Fruit fly (Drosophila melanogaster) whole organism, embryonic: ENCODE data around the gene CG17646.

Experiments used
- BEAF-32 ChIP-seq: fragments of 200-800 bp; sonication (Bioruptor generic); optimal IDR thresholded peaks from 3 replicates; lab custom pipeline; 2017; ENCODE audit warnings: missing biosample characterization, missing genetic modification characterization, mild to moderate bottlenecking, moderate library complexity, missing genetic modification reagents
- Bgb ChIP-seq: fragments of 200-800 bp; sonication (Bioruptor generic); IDR thresholded peaks from 2 replicates; pipeline ENCODE4 v1.3.6; 2022; ENCODE audit warnings: missing biosample characterization, missing genetic modification characterization; ENCODE audit not compliant: partially characterized antibody
- CG10267 ChIP-seq: fragments of 200-800 bp; sonication (Bioruptor generic); optimal IDR thresholded peaks from 2 replicates; lab custom pipeline; 2018; ENCODE audit warnings: missing biosample characterization, mild to moderate bottlenecking, missing genetic modification characterization, moderate library complexity
- CG11093 ChIP-seq: fragments of 200-800 bp; sonication (Bioruptor generic); IDR thresholded peaks from 3 replicates; pipeline ENCODE4 v1.3.6; 2022; ENCODE audit warnings: missing biosample characterization, missing genetic modification characterization
- CG11398 ChIP-seq: fragments of 200-800 bp; sonication (Bioruptor generic); optimal IDR thresholded peaks from 2 replicates; lab custom pipeline; 2016; ENCODE audit warnings: missing biosample characterization, missing genetic modification characterization
- CG11696 ChIP-seq: fragments of 200-800 bp; sonication (Bioruptor generic); IDR thresholded peaks from 2 replicates; pipeline ENCODE4 v1.3.6; 2022; ENCODE audit warnings: missing biosample characterization, missing genetic modification characterization
- CG12236 ChIP-seq: fragments of 200-800 bp; sonication (Bioruptor generic); optimal IDR thresholded peaks from 2 replicates; lab custom pipeline; 2016; ENCODE audit warnings: missing biosample characterization, missing genetic modification characterization
- CG12659 ChIP-seq: fragments of 200-800 bp; sonication (Bioruptor generic); optimal IDR thresholded peaks from 3 replicates; lab custom pipeline; 2017; ENCODE audit warnings: mild to moderate bottlenecking, missing biosample characterization, missing genetic modification reagents, missing genetic modification characterization
- CG13287 ChIP-seq: fragments of 200-800 bp; sonication (Bioruptor generic); IDR thresholded peaks from 2 replicates; pipeline ENCODE4 v1.3.6; 2022; ENCODE audit warnings: missing biosample characterization, missing genetic modification characterization; ENCODE audit not compliant: partially characterized antibody
- CG13296 ChIP-seq: fragments of 200-800 bp; sonication (Bioruptor generic); optimal IDR thresholded peaks from 3 replicates; lab custom pipeline; 2018; ENCODE audit warnings: missing biosample characterization, mild to moderate bottlenecking, missing genetic modification characterization
- CG1603 ChIP-seq: fragments of 200-800 bp; sonication (Bioruptor generic); optimal IDR thresholded peaks from 2 replicates; lab custom pipeline; 2019; ENCODE audit warnings: missing biosample characterization, mild to moderate bottlenecking, missing genetic modification characterization, moderate library complexity
- CG16863 ChIP-seq: fragments of 200-800 bp; sonication (Bioruptor generic); optimal IDR thresholded peaks from 3 replicates; lab custom pipeline; 2016; ENCODE audit warnings: missing biosample characterization, missing genetic modification characterization
- CG17328 ChIP-seq: fragments of 200-800 bp; sonication (Bioruptor generic); IDR thresholded peaks from 2 replicates; pipeline ENCODE4 v1.3.6; 2022; ENCODE audit warnings: missing biosample characterization, missing genetic modification characterization
- CG17359 ChIP-seq: fragments of 200-800 bp; sonication (Bioruptor generic); optimal IDR thresholded peaks from 3 replicates; lab custom pipeline; 2018; ENCODE audit warnings: missing biosample characterization, mild to moderate bottlenecking, missing genetic modification characterization, moderate library complexity
- CG17568 ChIP-seq: fragments of 200-800 bp; sonication (Bioruptor generic); optimal IDR thresholded peaks from 2 replicates; lab custom pipeline; 2018; ENCODE audit warnings: missing biosample characterization, mild to moderate bottlenecking, missing genetic modification characterization, moderate library complexity
- CG2875 ChIP-seq: fragments of 200-800 bp; sonication (Bioruptor generic); optimal IDR thresholded peaks from 2 replicates; lab custom pipeline; 2017; ENCODE audit warnings: missing biosample characterization, mild to moderate bottlenecking, missing genetic modification characterization, missing genetic modification reagents
- CG31441 ChIP-seq: fragments of 200-800 bp; sonication (Bioruptor generic); IDR thresholded peaks from 2 replicates; pipeline ENCODE4 v1.3.6; 2022; ENCODE audit warnings: missing biosample characterization, missing genetic modification characterization
- CG3281 ChIP-seq: fragments of 200-800 bp; sonication (Bioruptor generic); optimal IDR thresholded peaks from 3 replicates; lab custom pipeline; 2017; ENCODE audit warnings: missing biosample characterization, mild to moderate bottlenecking, missing genetic modification characterization
- CG34224 ChIP-seq: fragments of 200-800 bp; sonication (Bioruptor generic); IDR thresholded peaks from 3 replicates; pipeline ENCODE4 v1.3.6; 2022; ENCODE audit warnings: missing biosample characterization, missing genetic modification characterization; ENCODE audit not compliant: partially characterized antibody
- CG4404 ChIP-seq: fragments of 200-800 bp; sonication (Bioruptor generic); IDR thresholded peaks from 2 replicates; pipeline ENCODE4 v1.3.6; 2022; ENCODE audit warnings: missing biosample characterization, missing genetic modification characterization
- CG6254 ChIP-seq: fragments of 200-800 bp; sonication (Bioruptor generic); optimal IDR thresholded peaks from 3 replicates; lab custom pipeline; 2017; ENCODE audit warnings: mild to moderate bottlenecking, missing biosample characterization, missing genetic modification reagents, missing genetic modification characterization
- CG6791 ChIP-seq: fragments of 200-800 bp; sonication (Bioruptor generic); IDR thresholded peaks from 3 replicates; pipeline ENCODE4 v1.3.6; 2022; ENCODE audit warnings: missing biosample characterization, missing genetic modification characterization; ENCODE audit not compliant: partially characterized antibody
- CG8281 ChIP-seq: fragments of 200-800 bp; sonication (Bioruptor generic); optimal IDR thresholded peaks from 2 replicates; lab custom pipeline; 2018; ENCODE audit warnings: missing biosample characterization, mild to moderate bottlenecking, missing genetic modification characterization, moderate library complexity
- CG9817 ChIP-seq: fragments of 200-800 bp; sonication (Bioruptor generic); optimal IDR thresholded peaks from 2 replicates; lab custom pipeline; 2018; ENCODE audit warnings: missing biosample characterization, mild to moderate bottlenecking, missing genetic modification characterization, moderate library complexity
- Ets97D ChIP-seq: fragments of 200-800 bp; sonication (Bioruptor generic); optimal IDR thresholded peaks from 3 replicates; lab custom pipeline; 2016; ENCODE audit warnings: missing biosample characterization, missing genetic modification characterization
- Gsc ChIP-seq: fragments of 200-800 bp; sonication (Bioruptor generic); IDR thresholded peaks from 2 replicates; pipeline ENCODE4 v1.3.6; 2022; ENCODE audit warnings: missing biosample characterization, missing genetic modification characterization
- Gug ChIP-seq: fragments of 200-800 bp; sonication (Bioruptor generic); IDR thresholded peaks from 4 replicates; pipeline ENCODE4 v1.3.6; 2022; ENCODE audit warnings: missing biosample characterization, missing genetic modification characterization
- HLH3B ChIP-seq: fragments of 200-800 bp; sonication (Bioruptor generic); IDR thresholded peaks from 2 replicates; pipeline ENCODE4 v1.3.6; 2022; ENCODE audit warnings: missing biosample characterization, missing genetic modification characterization
- MESR4 ChIP-seq: fragments of 200-800 bp; sonication (Bioruptor generic); optimal IDR thresholded peaks from 2 replicates; lab custom pipeline; 2018; ENCODE audit warnings: missing biosample characterization, mild to moderate bottlenecking, missing genetic modification characterization, moderate library complexity
- NFAT ChIP-seq: fragments of 200-800 bp; sonication (Bioruptor generic); IDR thresholded peaks from 2 replicates; pipeline ENCODE4 v1.3.6; 2022; ENCODE audit warnings: missing biosample characterization, missing genetic modification characterization
- Oaz ChIP-seq: fragments of 200-800 bp; sonication (Bioruptor generic); IDR thresholded peaks from 2 replicates; pipeline ENCODE4 v1.3.6; 2022; ENCODE audit warnings: missing biosample characterization, missing genetic modification characterization
- Rx ChIP-seq: fragments of 200-800 bp; sonication (Bioruptor generic); IDR thresholded peaks from 2 replicates; pipeline ENCODE4 v1.3.6; 2022; ENCODE audit warnings: missing biosample characterization, missing genetic modification characterization
- Six4 ChIP-seq: fragments of 200-800 bp; sonication (Bioruptor generic); optimal IDR thresholded peaks from 2 replicates; lab custom pipeline; 2016; ENCODE audit warnings: missing biosample characterization, missing genetic modification characterization
- Sox100B ChIP-seq: fragments of 200-800 bp; sonication (Bioruptor generic); optimal IDR thresholded peaks from 3 replicates; lab custom pipeline; 2018; ENCODE audit warnings: missing biosample characterization, mild to moderate bottlenecking, missing genetic modification characterization
- chinmo ChIP-seq: fragments of 200-800 bp; sonication (Bioruptor generic); IDR thresholded peaks from 4 replicates; pipeline ENCODE4 v1.3.6; 2022; ENCODE audit warnings: missing biosample characterization, missing genetic modification characterization; ENCODE audit not compliant: partially characterized antibody
- cwo ChIP-seq: fragments of 200-800 bp; sonication (Bioruptor generic); optimal IDR thresholded peaks from 3 replicates; lab custom pipeline; 2017; ENCODE audit warnings: missing biosample characterization, missing genetic modification characterization, mild to moderate bottlenecking, moderate library complexity, missing genetic modification reagents
- esg ChIP-seq: fragments of 200-800 bp; sonication (Bioruptor generic); conservative IDR thresholded peaks from 2 replicates; pipeline ENCODE4 v1.3.6; 2022; ENCODE audit warnings: missing biosample characterization, missing genetic modification characterization
- gfzf ChIP-seq: fragments of 200-800 bp; sonication (Bioruptor generic); optimal IDR thresholded peaks from 2 replicates; lab custom pipeline; 2016; ENCODE audit warnings: missing biosample characterization, mild to moderate bottlenecking, missing genetic modification characterization, moderate library complexity
- prd ChIP-seq, 3 experiments: fragments of >200 bp in 2 of 3; fragments of 200-800 bp in 1 of 3; sonication (Bioruptor generic) in 1 of 3; optimal IDR thresholded peaks in 2 of 3; IDR thresholded peaks in 1 of 3; 2 replicates in 2 of 3; 3 replicates in 1 of 3; pipeline versions ENCODE4 v1.3.6 to Lab custom; 2017 to 2022; ENCODE audit warnings: missing biosample characterization in 1 of 3, missing genetic modification characterization in 1 of 3
- pzg ChIP-seq: fragments of 200-800 bp; sonication (Bioruptor generic); optimal IDR thresholded peaks from 3 replicates; lab custom pipeline; 2018; ENCODE audit warnings: missing biosample characterization, mild to moderate bottlenecking, missing genetic modification characterization, moderate library complexity
- sc ChIP-seq, 3 experiments: fragments of >200 bp in 2 of 3; fragments of 200-800 bp in 1 of 3; sonication (Bioruptor generic) in 1 of 3; optimal IDR thresholded peaks; 2 replicates in 2 of 3; 3 replicates in 1 of 3; lab custom pipeline; 2017; ENCODE audit warnings: mild to moderate bottlenecking in 1 of 3, missing biosample characterization in 1 of 3, missing genetic modification characterization in 1 of 3, missing genetic modification reagents in 1 of 3
- sim ChIP-seq: fragments of 200-800 bp; sonication (Bioruptor generic); IDR thresholded peaks from 2 replicates; pipeline ENCODE4 v1.3.6; 2022; ENCODE audit warnings: missing biosample characterization, missing genetic modification characterization
- slbo ChIP-seq: fragments of 200-800 bp; sonication (Bioruptor generic); IDR thresholded peaks from 2 replicates; pipeline ENCODE4 v1.3.6; 2022; ENCODE audit warnings: missing biosample characterization, missing genetic modification characterization
- ssp ChIP-seq: fragments of 200-800 bp; sonication (Bioruptor generic); IDR thresholded peaks from 2 replicates; pipeline ENCODE4 v1.3.6; 2022; ENCODE audit warnings: missing biosample characterization, missing genetic modification characterization
- tup ChIP-seq: fragments of 200-800 bp; sonication (Bioruptor generic); optimal IDR thresholded peaks from 2 replicates; lab custom pipeline; 2016; ENCODE audit warnings: missing biosample characterization, mild to moderate bottlenecking, missing genetic modification characterization, moderate library complexity
- wor ChIP-seq: fragments of 200-800 bp; sonication (Bioruptor generic); IDR thresholded peaks from 2 replicates; pipeline ENCODE4 v1.3.6; 2022; ENCODE audit warnings: missing biosample characterization, missing genetic modification characterization

Gene CG17646

dm6 chr2L:1737057-1737581, 4.8 kb downstream of the CG17646 start (continued):
- TF ChIP-seq wor (GFP tag; lab: Robert Waterston, UW) (peak; percentile 92), sc (optimal IDR thresholded peaks at IDR 0.05; lab: Kevin White, UChicago) (no peak), sc (GFP tag; optimal IDR thresholded peaks at IDR 0.05; lab: Kevin White, UChicago) (peak; percentile 90), CG12659 (GFP tag; lab: Kevin White, UChicago) (peak; percentile 84), gfzf (GFP tag; lab: Kevin White, UChicago) (no peak), CG11093 (GFP tag; lab: Robert Waterston, UW) (peak; percentile 88), CG6791 (0 out of 3 replicates have a peak, but pooled peaks have one; percentile 39), Rx (GFP tag; lab: Robert Waterston, UW) (peak; percentile 70), Bgb (0 out of 2 replicates have a peak, but pooled peaks have one; percentile 49), BEAF-32 (GFP tag; lab: Kevin White, UChicago) (no peak), CG17568 (GFP tag; lab: Kevin White, UChicago) (peak; percentile 69), CG2875 (GFP tag; lab: Kevin White, UChicago) (peak; percentile 88), MESR4 (GFP tag; lab: Kevin White, UChicago) (peak; percentile 6), CG12236 (GFP tag; lab: Kevin White, UChicago) (peak; percentile 86), Gsc (GFP tag; lab: Robert Waterston, UW) (peak; percentile 82), esg (peak; percentile 86), CG13287 (GFP tag; lab: Robert Waterston, UW) (peak; percentile 42; the same call in 1 of the 2 replicates), CG16863 (GFP tag; lab: Kevin White, UChicago) (peak; percentile 92), CG31441 (GFP tag; lab: Robert Waterston, UW) (peak; percentile 89), HLH3B (peak; percentile 84), prd (optimal IDR thresholded peaks at IDR 0.05; lab: Kevin White, UChicago) (no peak), prd (GFP tag; IDR thresholded peaks at IDR 0.05; lab: Robert Waterston, UW) (peak; percentile 94), CG1603 (peak; percentile 88), CG8281 (tag; lab: Kevin White, UChicago) (peak; percentile 42), CG34224 (GFP tag; lab: Robert Waterston, UW) (peak; percentile 14; the same call in 1 of the 3 replicates), CG9817 (tag; lab: Kevin White, UChicago) (peak; percentile 62), chinmo (GFP tag; lab: Robert Waterston, UW) (peak; percentile 85; the same call in 3 of the 4 replicates), tup (GFP tag; lab: Kevin White, UChicago) (peak; percentile 79), sim (GFP tag; lab: Robert Waterston, UW) (peak; percentile 60), CG17359 (tag; lab: Kevin White, UChicago) (peak; percentile 93), CG10267 (tag; lab: Kevin White, UChicago) (peak; percentile 78), NFAT (0 out of 2 replicates have a peak, but pooled peaks have one; percentile 34), CG3281 (GFP tag; lab: Kevin White, UChicago) (peak; percentile 80), Oaz (GFP tag; lab: Robert Waterston, UW) (peak; percentile 69; the same call in 1 of the 2 replicates), slbo (peak; percentile 80), CG11696 (GFP tag; lab: Robert Waterston, UW) (no peak), Six4 (GFP tag; lab: Kevin White, UChicago) (peak; percentile 76), Ets97D (GFP tag; lab: Kevin White, UChicago) (peak; percentile 59), ssp (GFP tag; lab: Robert Waterston, UW) (peak; percentile 79), CG17328 (GFP tag; lab: Robert Waterston, UW) (peak; percentile 77), CG13296 (GFP tag; lab: Kevin White, UChicago) (peak; percentile 36), Sox100B (GFP tag; lab: Kevin White, UChicago) (peak; percentile 87), Gug (GFP tag; lab: Robert Waterston, UW) (peak; percentile 89), CG4404 (peak; percentile 89), pzg (no peak), CG11398 (peak; percentile 82), cwo (GFP tag; lab: Kevin White, UChicago) (peak; percentile 77), CG6254 (GFP tag; lab: Kevin White, UChicago) (peak; percentile 77)
- TF ChIP-seq, all 482 proteins: peak for 408
